Fruit fly (Drosophila melanogaster): ENCODE measurements around the gene CG31219.

DNA sequence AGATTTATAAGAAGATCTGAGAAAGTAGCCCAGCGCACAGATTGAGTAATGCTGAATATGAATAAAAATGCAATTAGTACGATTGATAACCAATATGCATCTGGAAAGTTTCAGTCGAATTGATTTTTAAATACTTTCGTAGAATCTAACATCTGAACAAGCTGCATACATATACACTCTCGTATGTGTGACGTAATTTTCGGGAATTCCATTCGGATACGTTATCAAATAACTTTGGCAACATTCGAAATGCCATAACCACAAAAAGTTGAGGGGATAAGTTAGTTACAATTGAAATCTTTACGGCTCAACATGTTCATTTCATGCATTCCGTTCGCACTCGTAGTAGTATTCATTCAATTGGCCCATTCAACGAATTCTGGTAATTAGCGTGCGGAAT, at the start of gene CG31219:
- no peak for TF ChIP-seq pan (optimal IDR thresholded peaks at IDR 0.05)
- no peak for TF ChIP-seq Vsx2 (GFP tag; optimal IDR thresholded peaks at IDR 0.05; ENCODE audit: partially characterized antibody)
- TF ChIP-seq foxo (GFP tag; optimal IDR thresholded peaks at IDR 0.05), result no peak
- TF ChIP-seq HLH106 (tag; optimal IDR thresholded peaks at IDR 0.05), result no peak
- TF ChIP-seq br (GFP tag; optimal IDR thresholded peaks at IDR 0.05), result no peak
- no peak for TF ChIP-seq Hnf4 (GFP tag; optimal IDR thresholded peaks at IDR 0.05)
- TF ChIP-seq psq (GFP tag; optimal IDR thresholded peaks at IDR 0.05), result no peak
- TF ChIP-seq lola (GFP tag; optimal IDR thresholded peaks at IDR 0.05), result no peak
- TF ChIP-seq h (GFP tag; optimal IDR thresholded peaks at IDR 0.05), result no peak

All from whole organism, wandering third instar larva.